Worm (Caenorhabditis elegans) whole organism, L3 larva: Measurements from ENCODE around the gene mip-2.

Experiments
- ZK546.5 ChIP-seq: sonication (generic microtip); optimal IDR thresholded peaks from 2 replicates; lab custom pipeline; 2017; ENCODE audit warnings: missing biosample characterization, missing genetic modification characterization
- aly-2 ChIP-seq: fragments of 150-350 bp; optimal IDR thresholded peaks from 2 replicates; lab custom pipeline; 2014; ENCODE audit warnings: missing biosample characterization, missing genetic modification characterization
- ama-1 ChIP-seq: fragments of 150-350 bp; optimal IDR thresholded peaks from 2 replicates; lab custom pipeline; 2018
- ceh-28 ChIP-seq: fragments of 150-350 bp; optimal IDR thresholded peaks from 2 replicates; lab custom pipeline; 2014; ENCODE audit warnings: missing biosample characterization, missing genetic modification reagents, missing genetic modification characterization
- ceh-82 ChIP-seq: fragments of 150-350 bp; optimal IDR thresholded peaks from 2 replicates; lab custom pipeline; 2014; ENCODE audit warnings: missing biosample characterization, missing genetic modification characterization
- ceh-9 ChIP-seq: sonication (generic microtip); optimal IDR thresholded peaks from 2 replicates; lab custom pipeline; 2018; ENCODE audit warnings: missing biosample characterization, missing genetic modification characterization
- daf-12 ChIP-seq: fragments of 150-350 bp; optimal IDR thresholded peaks from 2 replicates; lab custom pipeline; 2014; ENCODE audit warnings: missing biosample characterization, missing genetic modification reagents, missing genetic modification characterization
- elt-1 ChIP-seq: fragments of 150-350 bp; optimal IDR thresholded peaks from 2 replicates; lab custom pipeline; 2014; ENCODE audit warnings: missing biosample characterization, missing genetic modification characterization
- elt-2 ChIP-seq: sonication (generic microtip); optimal IDR thresholded peaks from 2 replicates; lab custom pipeline; 2016; ENCODE audit warnings: missing genetic modification reagents, mild to moderate bottlenecking, missing genetic modification characterization, missing compliant biosample characterization
- eor-1 ChIP-seq, 2 experiments: fragments of 150-350 bp; optimal IDR thresholded peaks; 2 replicates each; lab custom pipeline; 2014 to 2018; ENCODE audit warnings: missing biosample characterization in 2 of 2, missing genetic modification characterization in 2 of 2
- fkh-10 ChIP-seq: sonication (generic microtip); optimal IDR thresholded peaks from 2 replicates; lab custom pipeline; 2017; ENCODE audit warnings: missing biosample characterization, missing genetic modification reagents, missing genetic modification characterization
- fos-1 ChIP-seq: fragments of 150-350 bp; optimal IDR thresholded peaks from 2 replicates; lab custom pipeline; 2014; ENCODE audit warnings: missing biosample characterization, missing genetic modification characterization
- hmg-11 ChIP-seq: sonication (generic microtip); optimal IDR thresholded peaks from 2 replicates; lab custom pipeline; 2016; ENCODE audit warnings: missing genetic modification characterization, missing compliant biosample characterization
- jun-1 ChIP-seq: fragments of 150-350 bp; optimal IDR thresholded peaks from 2 replicates; lab custom pipeline; 2014; ENCODE audit warnings: missing biosample characterization, missing genetic modification reagents, missing genetic modification characterization
- lin-15B ChIP-seq: fragments of 150-350 bp; optimal IDR thresholded peaks from 2 replicates; lab custom pipeline; 2014; ENCODE audit warnings: missing biosample characterization, missing genetic modification characterization
- lin-39 ChIP-seq: fragments of 150-350 bp; optimal IDR thresholded peaks from 2 replicates; lab custom pipeline; 2018; ENCODE audit warnings: missing biosample characterization, missing genetic modification reagents, missing genetic modification characterization
- lsy-12 ChIP-seq: sonication (generic microtip); optimal IDR thresholded peaks from 2 replicates; lab custom pipeline; 2016; ENCODE audit warnings: mild to moderate bottlenecking, missing genetic modification characterization, missing compliant biosample characterization
- nhr-11 ChIP-seq: fragments of 150-350 bp; optimal IDR thresholded peaks from 2 replicates; lab custom pipeline; 2014; ENCODE audit warnings: missing biosample characterization, missing genetic modification characterization
- nhr-12 ChIP-seq: fragments of 150-350 bp; optimal IDR thresholded peaks from 2 replicates; lab custom pipeline; 2014; ENCODE audit warnings: missing biosample characterization, missing genetic modification characterization
- nhr-23 ChIP-seq: fragments of 150-350 bp; optimal IDR thresholded peaks from 2 replicates; lab custom pipeline; 2014; ENCODE audit warnings: missing biosample characterization, missing genetic modification reagents, missing genetic modification characterization
- nhr-237 ChIP-seq: fragments of 150-350 bp; optimal IDR thresholded peaks from 2 replicates; lab custom pipeline; 2014; ENCODE audit warnings: missing biosample characterization, missing genetic modification characterization
- nhr-25 ChIP-seq: sonication (generic microtip); optimal IDR thresholded peaks from 2 replicates; lab custom pipeline; 2017; ENCODE audit warnings: missing biosample characterization, missing genetic modification characterization
- nhr-43 ChIP-seq: sonication (generic microtip); optimal IDR thresholded peaks from 2 replicates; lab custom pipeline; 2016; ENCODE audit warnings: mild to moderate bottlenecking, missing genetic modification characterization, missing compliant biosample characterization; ENCODE audit not compliant: poor library complexity, severe bottlenecking
- nhr-67 ChIP-seq: fragments of 150-350 bp; optimal IDR thresholded peaks from 2 replicates; lab custom pipeline; 2014; ENCODE audit warnings: missing biosample characterization, missing genetic modification characterization
- nhr-76 ChIP-seq: fragments of 150-350 bp; sonication (generic microtip); optimal IDR thresholded peaks from 5 replicates; lab custom pipeline; 2014; ENCODE audit warnings: missing biosample characterization, missing genetic modification characterization
- nhr-77 ChIP-seq: fragments of 150-350 bp; optimal IDR thresholded peaks from 2 replicates; lab custom pipeline; 2014; ENCODE audit warnings: missing biosample characterization, missing genetic modification characterization
- pha-4 ChIP-seq: fragments of 150-350 bp; optimal IDR thresholded peaks from 2 replicates; lab custom pipeline; 2014; ENCODE audit warnings: missing biosample characterization, missing genetic modification reagents, missing genetic modification characterization
- pqm-1 ChIP-seq: fragments of 150-350 bp; optimal IDR thresholded peaks from 2 replicates; lab custom pipeline; 2017; ENCODE audit warnings: missing biosample characterization, missing genetic modification characterization, inconsistent platforms
- skn-1 ChIP-seq: fragments of 150-350 bp; optimal IDR thresholded peaks from 2 replicates; lab custom pipeline; 2014; ENCODE audit warnings: missing biosample characterization, missing genetic modification characterization
- snpc-4 ChIP-seq: fragments of 150-350 bp; optimal IDR thresholded peaks from 2 replicates; lab custom pipeline; 2014; ENCODE audit warnings: missing biosample characterization, missing genetic modification characterization
- tbx-2 ChIP-seq: sonication (generic microtip); optimal IDR thresholded peaks from 2 replicates; lab custom pipeline; 2016; ENCODE audit warnings: mild to moderate bottlenecking, missing genetic modification characterization, missing compliant biosample characterization
- unc-62 ChIP-seq: fragments of 150-350 bp; sonication (generic microtip); optimal IDR thresholded peaks from 4 replicates; lab custom pipeline; 2014; ENCODE audit warnings: missing biosample characterization, missing genetic modification reagents, missing genetic modification characterization
- zag-1 ChIP-seq: fragments of 150-350 bp; optimal IDR thresholded peaks from 2 replicates; lab custom pipeline; 2014; ENCODE audit warnings: missing biosample characterization, missing genetic modification characterization
- ztf-4 ChIP-seq: fragments of 150-350 bp; optimal IDR thresholded peaks from 2 replicates; lab custom pipeline; 2014; ENCODE audit warnings: missing biosample characterization, missing genetic modification characterization

Gene mip-2

ce11 chrV:13654394-13654792, 17.4 kb downstream of the mip-2 start:
- TF ChIP-seq skn-1 (tag; lab: Kevin White, UChicago) (no peak), pha-4 (tag; lab: Kevin White, UChicago) (peak; percentile 1), ama-1 (lab: Kevin White, UChicago) (peak; percentile 70), nhr-43 (peak; percentile 34)

ce11 chrV:13653713-13654393, 17.9 kb downstream of the mip-2 start, which contains the start of gene lpin-1:
Gene lpin-1, minus strand, starts transcription at chrV:13654129.
- TF ChIP-seq snpc-4 (tag; lab: Kevin White, UChicago) (no peak), nhr-77 (tag; lab: Kevin White, UChicago) (no peak), pha-4 (tag; lab: Kevin White, UChicago) (no peak), zag-1 (tag; lab: Kevin White, UChicago) (no peak), nhr-76 (no peak), nhr-67 (tag; lab: Kevin White, UChicago) (no peak), unc-62 (GFP tag; lab: Kevin White, UChicago) (no peak), nhr-11 (tag; lab: Kevin White, UChicago) (no peak), lin-15B (no peak), nhr-12 (tag; lab: Kevin White, UChicago) (no peak), jun-1 (no peak), elt-2 (tag; lab: Kevin White, UChicago) (peak; percentile 72), lin-39 (no peak), nhr-25 (tag; lab: Kevin White, UChicago) (peak; percentile 19), ceh-82 (tag; lab: Kevin White, UChicago) (no peak), pqm-1 (tag; lab: Kevin White, UChicago) (peak; percentile 79), ztf-4 (tag; lab: Kevin White, UChicago) (no peak), tbx-2 (tag; lab: Kevin White, UChicago) (no peak), hmg-11 (tag; lab: Kevin White, UChicago) (no peak), fos-1 (tag; lab: Kevin White, UChicago) (no peak), ama-1 (lab: Kevin White, UChicago) (no peak), lsy-12 (tag; lab: Kevin White, UChicago) (peak; percentile 11), nhr-43 (peak; percentile 0), nhr-237 (tag; lab: Kevin White, UChicago) (no peak), ceh-28 (tag; lab: Kevin White, UChicago) (no peak), nhr-23 (tag; lab: Kevin White, UChicago) (peak; percentile 32), fkh-10 (GFP tag; lab: Kevin White, UChicago) (no peak)

DNA sequence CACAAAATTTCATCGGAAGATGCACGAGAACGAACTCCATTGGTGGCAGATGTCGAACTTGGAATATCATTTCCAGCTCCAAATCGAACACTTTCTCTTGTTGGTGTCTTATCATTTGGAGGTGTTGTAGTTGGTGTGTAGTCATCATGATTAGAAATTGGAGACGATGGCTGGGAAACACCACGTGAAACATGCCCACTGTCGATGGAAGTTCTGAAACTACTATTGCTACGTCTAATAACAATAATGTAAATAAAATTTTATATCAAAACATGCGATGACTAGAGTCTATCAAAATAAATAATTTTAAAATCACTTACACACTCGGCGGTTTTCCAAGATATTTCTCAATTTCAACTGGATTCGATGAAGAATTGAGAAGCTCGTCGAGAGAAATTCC, 19.4 kb downstream of the mip-2 start:
- TF ChIP-seq elt-2 (tag; lab: Kevin White, UChicago) (peak; percentile 4), nhr-43 (peak; percentile 55), elt-1 (tag; lab: Kevin White, UChicago) (no peak), ceh-9 (tag; lab: Kevin White, UChicago) (no peak)

ce11 chrV:13650800-13651199, 21.0 kb downstream of the mip-2 start:
- no peak for TF ChIP-seq ama-1 (lab: Kevin White, UChicago)
- no peak for TF ChIP-seq daf-12
- TF ChIP-seq pha-4 (tag; lab: Kevin White, UChicago), result no peak
- no peak for TF ChIP-seq snpc-4 (tag; lab: Kevin White, UChicago)
- TF ChIP-seq nhr-23 (tag; lab: Kevin White, UChicago), result no peak
- TF ChIP-seq ZK546.5 (tag; lab: Kevin White, UChicago), result no peak
- TF ChIP-seq nhr-11 (tag; lab: Kevin White, UChicago), result no peak
- TF ChIP-seq ceh-28 (tag; lab: Kevin White, UChicago), result no peak

DNA sequence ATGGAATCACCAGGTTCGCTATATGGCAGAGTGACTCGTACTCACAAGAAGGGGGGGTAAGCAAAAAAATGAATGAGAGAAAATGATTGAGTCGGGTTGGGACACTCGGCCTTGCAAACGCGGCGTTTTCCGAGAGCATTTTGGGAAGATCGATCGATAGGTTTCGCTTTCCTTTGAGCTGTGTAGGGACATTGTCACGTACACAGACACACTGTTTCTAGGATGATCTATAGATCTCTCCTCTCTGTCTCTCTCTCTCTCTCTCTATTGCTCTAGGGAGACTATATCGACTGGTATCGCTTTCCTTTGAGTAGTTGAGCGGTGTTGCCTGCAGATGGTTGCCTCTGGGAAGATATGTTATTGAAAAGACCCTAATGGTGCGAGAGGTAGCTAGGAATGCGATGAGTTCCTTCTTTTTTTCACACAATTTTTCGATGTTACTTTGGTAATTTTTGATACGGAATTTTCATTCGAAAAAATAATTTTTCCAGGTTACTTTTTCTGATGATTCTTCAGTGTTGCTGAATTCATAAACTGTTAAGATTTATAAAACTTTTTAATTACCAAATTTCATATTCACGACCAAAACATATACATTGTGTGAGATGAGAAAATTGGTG, 21.9 kb downstream of the mip-2 start, which contains the start of gene H37A05.4:
H37A05.4 (minus strand) TSS at position 51 of the 620 bp plus-strand sequence.
- TF ChIP-seq nhr-43 (peak; percentile 94), aly-2 (tag; lab: Kevin White, UChicago) (peak; percentile 18), nhr-12 (tag; lab: Kevin White, UChicago) (no peak), eor-1 (tag; optimal IDR thresholded peaks at IDR 0.05; lab: Kevin White, UChicago) (no peak), nhr-23 (tag; lab: Kevin White, UChicago) (peak; percentile 35), tbx-2 (tag; lab: Kevin White, UChicago) (peak; percentile 7), ama-1 (lab: Kevin White, UChicago) (peak; percentile 33), lsy-12 (tag; lab: Kevin White, UChicago) (peak; percentile 73), elt-2 (tag; lab: Kevin White, UChicago) (peak; percentile 40)
